Worm (Caenorhabditis elegans): Measurements from ENCODE around the gene T05G5.4.

T05G5.4 gene

ce11 chrIII:9780665-9781304 lies 32.1 kb downstream of the T05G5.4 start, which contains the start of gene vha-1 (continued):
- no peak for TF ChIP-seq unc-55 (GFP tag; optimal IDR thresholded peaks at IDR 0.05)
- TF ChIP-seq odd-2 (tag; optimal IDR thresholded peaks at IDR 0.05): no peak
- peak; percentile 31 for TF ChIP-seq ceh-34 (tag; optimal IDR thresholded peaks at IDR 0.05)
- peak; percentile 14 for TF ChIP-seq ets-4 (tag; optimal IDR thresholded peaks at IDR 0.05)
- TF ChIP-seq ama-1 (optimal IDR thresholded peaks at IDR 0.05): peak; percentile 24
- TF ChIP-seq ceh-6 (GFP tag; optimal IDR thresholded peaks at IDR 0.05): no peak
- no peak for TF ChIP-seq ztf-16 (tag; optimal IDR thresholded peaks at IDR 0.05)
- no peak for TF ChIP-seq nhr-232 (tag; optimal IDR thresholded peaks at IDR 0.05)
- peak; percentile 63 for TF ChIP-seq ref-2 (tag; optimal IDR thresholded peaks at IDR 0.05)
- TF ChIP-seq ahr-1 (tag; optimal IDR thresholded peaks at IDR 0.05): no peak
- peak; percentile 52 for TF ChIP-seq ceh-18 (tag; optimal IDR thresholded peaks at IDR 0.05)
- peak; percentile 15 for TF ChIP-seq C08G9.2 (tag; optimal IDR thresholded peaks at IDR 0.05)
- peak; percentile 55 for TF ChIP-seq rnt-1 (tag; optimal IDR thresholded peaks at IDR 0.05)
- TF ChIP-seq unc-86 (tag; optimal IDR thresholded peaks at IDR 0.05): peak; percentile 40
- no peak for TF ChIP-seq tbx-7 (tag; optimal IDR thresholded peaks at IDR 0.05)
- TF ChIP-seq sox-2 (GFP tag; IDR thresholded peaks at IDR 0.05): no peak
- TF ChIP-seq fkh-6 (tag; optimal IDR thresholded peaks at IDR 0.05): no peak
- no peak for TF ChIP-seq sdc-2 (tag; optimal IDR thresholded peaks at IDR 0.05)
- TF ChIP-seq ceh-48 (tag; optimal IDR thresholded peaks at IDR 0.05): peak; percentile 47
- no peak for TF ChIP-seq fkh-10 (GFP tag; optimal IDR thresholded peaks at IDR 0.05)
- peak; percentile 58 for TF ChIP-seq dve-1 (tag; optimal IDR thresholded peaks at IDR 0.05)
- TF ChIP-seq elt-2 (tag; optimal IDR thresholded peaks at IDR 0.05): peak; percentile 39
- TF ChIP-seq ceh-9 (tag; optimal IDR thresholded peaks at IDR 0.05): no peak
- peak; percentile 44 for TF ChIP-seq unc-42 (tag; optimal IDR thresholded peaks at IDR 0.05)
- no peak for TF ChIP-seq ceh-45 (GFP tag; IDR thresholded peaks at IDR 0.05)
- TF ChIP-seq K02D7.2 (tag; optimal IDR thresholded peaks at IDR 0.05): no peak
- TF ChIP-seq ttx-3 (tag; optimal IDR thresholded peaks at IDR 0.05): peak; percentile 2
- TF ChIP-seq gmeb-2 (tag; optimal IDR thresholded peaks at IDR 0.05): no peak
- no peak for TF ChIP-seq ceh-14 (tag; optimal IDR thresholded peaks at IDR 0.05)
- no peak for TF ChIP-seq mec-3 (tag; optimal IDR thresholded peaks at IDR 0.05; ENCODE audit: borderline replicate concordance)
- TF ChIP-seq hlh-8 (tag; optimal IDR thresholded peaks at IDR 0.05): no peak
- peak; percentile 26 for TF ChIP-seq hlh-30 (tag; optimal IDR thresholded peaks at IDR 0.05; ENCODE audit: insufficient read depth)
- TF ChIP-seq tbx-2 (tag; optimal IDR thresholded peaks at IDR 0.05): peak; percentile 65

DNA sequence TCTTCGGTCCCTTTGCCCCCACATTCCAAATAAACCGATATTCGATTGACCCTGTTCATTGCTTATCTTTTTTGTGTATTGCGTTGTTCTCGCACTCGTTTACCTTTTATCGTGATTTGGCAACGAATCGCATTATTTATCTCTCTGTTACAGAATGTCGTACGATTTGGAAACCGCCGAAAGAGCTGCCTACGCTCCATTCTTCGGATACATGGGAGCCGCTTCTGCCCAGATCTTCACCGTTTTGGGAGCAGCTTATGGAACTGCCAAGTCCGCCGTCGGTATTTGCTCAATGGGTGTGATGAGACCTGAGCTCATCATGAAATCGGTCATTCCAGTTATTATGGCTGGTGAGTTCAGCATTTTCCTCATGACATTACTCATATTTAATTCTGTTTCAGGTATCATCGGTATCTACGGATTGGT lies 33.3 kb downstream of the T05G5.4 start, which contains the start of gene vha-2:
vha-2 (plus strand) TSS at position 154 of the 426 bp plus-strand sequence.
- TF ChIP-seq C08G9.2 (tag; optimal IDR thresholded peaks at IDR 0.05): no peak
- peak; percentile 56 for TF ChIP-seq elt-2 (tag; optimal IDR thresholded peaks at IDR 0.05)

DNA sequence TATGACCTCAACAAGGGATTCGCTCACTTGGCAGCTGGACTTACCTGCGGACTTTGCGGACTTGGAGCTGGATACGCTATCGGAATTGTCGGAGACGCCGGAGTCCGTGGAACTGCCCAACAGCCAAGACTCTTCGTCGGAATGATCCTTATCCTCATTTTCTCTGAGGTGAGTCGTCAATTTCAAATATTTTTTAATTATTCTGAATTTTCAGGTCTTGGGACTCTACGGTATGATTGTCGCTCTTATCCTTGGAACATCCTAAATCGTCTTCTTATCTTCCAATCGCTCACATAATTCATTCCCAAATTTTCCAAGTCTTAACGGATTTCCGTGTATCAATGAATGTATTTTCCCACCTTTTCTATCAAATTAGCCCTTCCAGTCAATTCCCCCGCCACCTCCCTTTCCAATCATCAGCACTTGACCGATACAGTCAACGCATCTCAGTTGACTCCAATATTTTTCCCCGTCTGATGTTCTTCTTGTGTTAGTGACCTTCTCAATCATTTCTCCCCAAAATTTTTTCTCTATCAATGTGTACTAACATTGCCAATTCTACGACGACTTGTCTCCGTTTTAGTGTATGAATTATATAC lies 33.8 kb downstream of the T05G5.4 start, which contains the start of gene R10E11.6:
R10E11.6 (plus strand) TSS at position 524 of the 599 bp plus-strand sequence.
- no peak for TF ChIP-seq hlh-30 (tag; optimal IDR thresholded peaks at IDR 0.05; ENCODE audit: insufficient read depth)
- TF ChIP-seq ztf-16 (tag; optimal IDR thresholded peaks at IDR 0.05): no peak
- no peak for TF ChIP-seq che-1 (tag; optimal IDR thresholded peaks at IDR 0.05)
- no peak for TF ChIP-seq pha-4 (tag; optimal IDR thresholded peaks at IDR 0.05)
- TF ChIP-seq pag-3 (tag; optimal IDR thresholded peaks at IDR 0.05; ENCODE audit: borderline replicate concordance): no peak
- no peak for TF ChIP-seq ceh-14 (tag; optimal IDR thresholded peaks at IDR 0.05)
- no peak for TF ChIP-seq ets-4 (tag; optimal IDR thresholded peaks at IDR 0.05)
- no peak for TF ChIP-seq ceh-2 (tag; optimal IDR thresholded peaks at IDR 0.05)
- TF ChIP-seq unc-3 (GFP tag; conservative IDR thresholded peaks at IDR 0.05): no peak
- no peak for TF ChIP-seq unc-3 (tag; optimal IDR thresholded peaks at IDR 0.05)
- no peak for TF ChIP-seq pha-2 (tag; optimal IDR thresholded peaks at IDR 0.05)
- TF ChIP-seq ceh-31 (tag; optimal IDR thresholded peaks at IDR 0.05): no peak
- TF ChIP-seq nhr-232 (tag; optimal IDR thresholded peaks at IDR 0.05): no peak
